Fruit fly (Drosophila melanogaster): Measurements from ENCODE around the gene Ubc84D.

The Ubc84D gene

DNA sequence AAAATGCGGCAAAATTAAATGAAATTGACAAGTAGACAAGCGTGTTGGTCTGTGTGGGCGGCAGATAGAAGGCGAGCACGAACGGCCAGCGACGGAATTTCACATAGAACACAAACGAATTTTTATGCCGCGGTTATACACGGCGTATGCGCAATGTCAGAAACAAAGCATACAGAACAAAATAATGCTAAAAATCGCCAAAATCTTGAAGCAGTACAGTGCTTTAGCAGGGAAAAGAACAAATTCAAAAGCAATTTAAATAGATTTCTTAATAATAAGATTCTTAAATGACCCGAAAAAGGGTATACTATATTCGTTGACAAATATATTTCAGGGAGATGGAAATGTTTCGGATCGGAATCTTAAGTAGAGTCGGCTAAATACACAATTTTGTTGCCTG lies 18.7 kb downstream of the Ubc84D start:
- TF ChIP-seq CG2889 (GFP tag; IDR thresholded peaks at IDR 0.05) = 0 out of 3 replicates have a peak, but pooled peaks have one; percentile 44
- TF ChIP-seq lilli (GFP tag; optimal IDR thresholded peaks at IDR 0.05) = peak; percentile 59
- TF ChIP-seq Sry-δ (GFP tag; optimal IDR thresholded peaks at IDR 0.05) = no peak
- no peak for TF ChIP-seq Opbp (GFP tag; IDR thresholded peaks at IDR 0.05; ENCODE audit: partially characterized antibody)
- TF ChIP-seq CG1233 (GFP tag; optimal IDR thresholded peaks at IDR 0.05) = no peak
- TF ChIP-seq CG7928 (GFP tag; optimal IDR thresholded peaks at IDR 0.05) = no peak
- TF ChIP-seq CG17612 (GFP tag; IDR thresholded peaks at IDR 0.05) = 0 out of 2 replicates have a peak, but pooled peaks have one; percentile 24
- TF ChIP-seq bab2 (GFP tag; optimal IDR thresholded peaks at IDR 0.05) = no peak
- no peak for TF ChIP-seq CG33557 (GFP tag; optimal IDR thresholded peaks at IDR 0.05)
- TF ChIP-seq dan (GFP tag; IDR thresholded peaks at IDR 0.05) = no peak
- TF ChIP-seq CG9932 (GFP tag; IDR thresholded peaks at IDR 0.05) = peak; percentile 65
- TF ChIP-seq MESR4 (GFP tag; optimal IDR thresholded peaks at IDR 0.05) = no peak
- no peak for TF ChIP-seq her (GFP tag; optimal IDR thresholded peaks at IDR 0.05)
- peak; percentile 17 for TF ChIP-seq bcd (GFP tag; optimal IDR thresholded peaks at IDR 0.05)
- TF ChIP-seq org-1 (GFP tag; optimal IDR thresholded peaks at IDR 0.05) = no peak
- no peak for TF ChIP-seq CG10267 (tag; optimal IDR thresholded peaks at IDR 0.05)
- TF ChIP-seq CG7372 (GFP tag; IDR thresholded peaks at IDR 0.05) = peak; percentile 75
- TF ChIP-seq CG9437 (GFP tag; optimal IDR thresholded peaks at IDR 0.05) = no peak
- TF ChIP-seq CG13123 (GFP tag; optimal IDR thresholded peaks at IDR 0.05) = no peak
- TF ChIP-seq Mes4 (GFP tag; optimal IDR thresholded peaks at IDR 0.05) = no peak
- TF ChIP-seq so (GFP tag; IDR thresholded peaks at IDR 0.05) = no peak
- TF ChIP-seq Aef1 (GFP tag; IDR thresholded peaks at IDR 0.05) = no peak
- TF ChIP-seq CG11696 (GFP tag; IDR thresholded peaks at IDR 0.05) = no peak
- TF ChIP-seq CG17186 (GFP tag; optimal IDR thresholded peaks at IDR 0.05) = no peak
- no peak for TF ChIP-seq dimm (GFP tag; IDR thresholded peaks at IDR 0.05)
- TF ChIP-seq mam (GFP tag; optimal IDR thresholded peaks at IDR 0.05) = peak; percentile 36
- no peak for TF ChIP-seq gsb (GFP tag; IDR thresholded peaks at IDR 0.05)
- no peak for TF ChIP-seq CG8765 (GFP tag; IDR thresholded peaks at IDR 0.05)
- TF ChIP-seq E2f2 (GFP tag; IDR thresholded peaks at IDR 0.05) = no peak
- no peak for TF ChIP-seq CG1024 (GFP tag; IDR thresholded peaks at IDR 0.05)
- no peak for TF ChIP-seq CG18011 (GFP tag; optimal IDR thresholded peaks at IDR 0.05)
- no peak for TF ChIP-seq ftz-f1 (GFP tag; optimal IDR thresholded peaks at IDR 0.05)
- no peak for TF ChIP-seq fu2 (GFP tag; optimal IDR thresholded peaks at IDR 0.05)
- no peak for TF ChIP-seq tup (GFP tag; optimal IDR thresholded peaks at IDR 0.05)
- no peak for TF ChIP-seq CG10209 (GFP tag; optimal IDR thresholded peaks at IDR 0.05)
- TF ChIP-seq CG9727 (GFP tag; optimal IDR thresholded peaks at IDR 0.05) = peak; percentile 10
- peak in 1 of 2 experiments; percentile 9 for TF ChIP-seq Pdp1 (GFP tag; optimal IDR thresholded peaks at IDR 0.05)
- no peak for TF ChIP-seq yki (optimal IDR thresholded peaks at IDR 0.05)
- TF ChIP-seq abd-A (tag; optimal IDR thresholded peaks at IDR 0.05) = no peak
- no peak for TF ChIP-seq CG12659 (GFP tag; optimal IDR thresholded peaks at IDR 0.05)
- TF ChIP-seq nerfin-1 (tag; optimal IDR thresholded peaks at IDR 0.05) = no peak
- TF ChIP-seq Dip3 (GFP tag; optimal IDR thresholded peaks at IDR 0.05) = peak; percentile 43
- no peak for TF ChIP-seq Spps (tag; optimal IDR thresholded peaks at IDR 0.05)
- TF ChIP-seq ssp (GFP tag; IDR thresholded peaks at IDR 0.05) = no peak
- TF ChIP-seq Hmr (GFP tag; optimal IDR thresholded peaks at IDR 0.05) = peak; percentile 37
- no peak for TF ChIP-seq CG10543 (GFP tag; optimal IDR thresholded peaks at IDR 0.05)
- no peak for TF ChIP-seq Awh (GFP tag; IDR thresholded peaks at IDR 0.05)
- TF ChIP-seq CG11093 (GFP tag; IDR thresholded peaks at IDR 0.05) = no peak
- TF ChIP-seq gfzf (GFP tag; optimal IDR thresholded peaks at IDR 0.05) = no peak
- no peak for TF ChIP-seq exex (tag; optimal IDR thresholded peaks at IDR 0.05)
- no peak for TF ChIP-seq gcm2 (GFP tag; optimal IDR thresholded peaks at IDR 0.05)
- no peak for TF ChIP-seq luna (GFP tag; optimal IDR thresholded peaks at IDR 0.05)
- TF ChIP-seq CG12071 (GFP tag; optimal IDR thresholded peaks at IDR 0.05) = no peak
